Worm (Caenorhabditis elegans): Measurements from ENCODE around the gene C06C3.12.

DNA sequence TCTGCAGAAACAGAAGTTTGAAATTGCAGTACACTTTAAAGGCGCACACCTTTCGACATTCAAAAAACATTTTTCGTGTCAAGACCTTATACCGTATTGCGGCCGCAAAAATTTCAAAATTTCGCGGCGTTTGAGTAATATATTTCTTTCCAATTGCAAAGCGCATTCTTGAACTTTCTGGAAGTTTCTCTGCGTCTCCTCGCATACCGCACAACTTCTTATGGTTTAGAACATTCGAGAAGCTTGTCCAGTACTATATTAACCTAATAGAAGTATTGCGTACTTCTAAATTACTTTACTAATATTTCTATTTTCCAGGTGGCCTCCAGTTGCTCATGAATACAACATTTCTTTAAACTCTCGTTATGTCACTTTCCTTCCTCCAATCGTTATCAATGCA, 38.3 kb upstream of the C06C3.12 start:
- TF ChIP-seq klf-2 (GFP tag; conservative IDR thresholded peaks at IDR 0.05) (no peak), ztf-29 (GFP tag; IDR thresholded peaks at IDR 0.05) (no peak), med-1 (GFP tag; optimal IDR thresholded peaks at IDR 0.05; ENCODE audit: insufficient read depth) (no peak), cog-1 (tag; optimal IDR thresholded peaks at IDR 0.05) (no peak), tab-1 (GFP tag; IDR thresholded peaks at IDR 0.05) (no peak), flt-1 (GFP tag; IDR thresholded peaks at IDR 0.05) (no peak), ztf-23 (GFP tag; IDR thresholded peaks at IDR 0.05) (no peak), ref-1 (GFP tag; conservative IDR thresholded peaks at IDR 0.05) (no peak), T22C8.4 (GFP tag; IDR thresholded peaks at IDR 0.05) (no peak)
